Fruit fly (Drosophila melanogaster): ENCODE results near the gene Coprox.

Gene Coprox

dm6 chr2L:6920661-6921359 lies 43.4 kb upstream of the Coprox start, which contains the start of gene Hrb27C:
Gene Hrb27C (plus strand): TSS chr2L:6920704.
- TF ChIP-seq Pif1A (GFP tag; optimal IDR thresholded peaks at IDR 0.05) (no peak), Ets98B (GFP tag; IDR thresholded peaks at IDR 0.05) (peak; percentile 33; the same call in 1 of the 2 replicates)

- no peak for TF ChIP-seq CG9948 (tag; optimal IDR thresholded peaks at IDR 0.05)
- TF ChIP-seq CG13204 (GFP tag; optimal IDR thresholded peaks at IDR 0.05) = no peak
- no peak for TF ChIP-seq D1 (tag; optimal IDR thresholded peaks at IDR 0.05)
- TF ChIP-seq CG34367 (tag; optimal IDR thresholded peaks at IDR 0.05) = no peak
- TF ChIP-seq CG8301 (tag; optimal IDR thresholded peaks at IDR 0.05) = peak; percentile 14
- TF ChIP-seq CG32121 (GFP tag; IDR thresholded peaks at IDR 0.05) = no peak
- TF ChIP-seq CG14655 (GFP tag; optimal IDR thresholded peaks at IDR 0.05) = no peak
- no peak for TF ChIP-seq fd96Ca (GFP tag; IDR thresholded peaks at IDR 0.05)
- TF ChIP-seq rn (GFP tag; IDR thresholded peaks at IDR 0.05) = no peak
- no peak for TF ChIP-seq CG17806 (tag; optimal IDR thresholded peaks at IDR 0.05)
- TF ChIP-seq Pif1B (GFP tag; optimal IDR thresholded peaks at IDR 0.05) = peak; percentile 3
- peak; percentile 10 for TF ChIP-seq gl (tag; optimal IDR thresholded peaks at IDR 0.05)
- no peak for TF ChIP-seq CG15710 (tag; optimal IDR thresholded peaks at IDR 0.05)
- TF ChIP-seq CG4496 (GFP tag; IDR thresholded peaks at IDR 0.05) = 0 out of 3 replicates have a peak, but pooled peaks have one; percentile 18
- peak; percentile 29 for TF ChIP-seq CG8159 (tag; optimal IDR thresholded peaks at IDR 0.05)
- peak; percentile 96 for TF ChIP-seq EcR (GFP tag; optimal IDR thresholded peaks at IDR 0.05)
- no peak for TF ChIP-seq CG10348 (GFP tag; IDR thresholded peaks at IDR 0.05)
- peak; percentile 48; the same call in 1 of the 2 replicates for TF ChIP-seq CG12605 (GFP tag; IDR thresholded peaks at IDR 0.05)
- no peak for TF ChIP-seq Snoo (tag; optimal IDR thresholded peaks at IDR 0.05)
- TF ChIP-seq Pif1A (GFP tag; optimal IDR thresholded peaks at IDR 0.05) = no peak
- no peak for TF ChIP-seq Ets98B (GFP tag; IDR thresholded peaks at IDR 0.05)
Measured at dm6 chr2L:6921360-6922090, 42.7 kb upstream of the Coprox start.

- TF ChIP-seq CG14655 (GFP tag; optimal IDR thresholded peaks at IDR 0.05) (no peak), CG15710 (tag; optimal IDR thresholded peaks at IDR 0.05) (peak; percentile 74), CG17806 (tag; optimal IDR thresholded peaks at IDR 0.05) (peak; percentile 83), CG10348 (GFP tag; IDR thresholded peaks at IDR 0.05) (no peak), CG8301 (tag; optimal IDR thresholded peaks at IDR 0.05) (peak; percentile 88), gl (tag; optimal IDR thresholded peaks at IDR 0.05) (peak; percentile 39), CG9948 (tag; optimal IDR thresholded peaks at IDR 0.05) (peak; percentile 80), Pif1A (GFP tag; optimal IDR thresholded peaks at IDR 0.05) (peak; percentile 85), CG34367 (tag; optimal IDR thresholded peaks at IDR 0.05) (peak; percentile 82), CG13204 (GFP tag; optimal IDR thresholded peaks at IDR 0.05) (no peak), fd96Ca (GFP tag; IDR thresholded peaks at IDR 0.05) (no peak), CG12605 (GFP tag; IDR thresholded peaks at IDR 0.05) (no peak; the same call in 1 of the 2 replicates), CG8159 (tag; optimal IDR thresholded peaks at IDR 0.05) (peak; percentile 82), Snoo (tag; optimal IDR thresholded peaks at IDR 0.05) (peak; percentile 49), Pif1B (GFP tag; optimal IDR thresholded peaks at IDR 0.05) (peak; percentile 87), CG4496 (GFP tag; IDR thresholded peaks at IDR 0.05) (peak; percentile 91; the same call in 1 of the 3 replicates), EcR (GFP tag; optimal IDR thresholded peaks at IDR 0.05) (peak; percentile 81), CG32121 (GFP tag; IDR thresholded peaks at IDR 0.05) (peak; percentile 81), rn (GFP tag; IDR thresholded peaks at IDR 0.05) (no peak; the same call in 1 of the 2 replicates), Ets98B (GFP tag; IDR thresholded peaks at IDR 0.05) (peak; percentile 90), D1 (tag; optimal IDR thresholded peaks at IDR 0.05) (no peak)
Measured at dm6 chr2L:6922091-6922753, 42.0 kb upstream of the Coprox start.

dm6 chr2L:6925114-6925513 lies 39.1 kb upstream of the Coprox start:
- TF ChIP-seq CG12605 (GFP tag; IDR thresholded peaks at IDR 0.05) = no peak
- TF ChIP-seq D1 (tag; optimal IDR thresholded peaks at IDR 0.05) = no peak
- TF ChIP-seq fd96Ca (GFP tag; IDR thresholded peaks at IDR 0.05) = no peak
- TF ChIP-seq CG4496 (GFP tag; IDR thresholded peaks at IDR 0.05) = no peak
- no peak for TF ChIP-seq Pif1A (GFP tag; optimal IDR thresholded peaks at IDR 0.05)
- TF ChIP-seq CG15710 (tag; optimal IDR thresholded peaks at IDR 0.05) = no peak
- TF ChIP-seq EcR (GFP tag; optimal IDR thresholded peaks at IDR 0.05) = no peak
- TF ChIP-seq CG10348 (GFP tag; IDR thresholded peaks at IDR 0.05) = no peak
- TF ChIP-seq CG13204 (GFP tag; optimal IDR thresholded peaks at IDR 0.05) = no peak
- no peak for TF ChIP-seq CG32121 (GFP tag; IDR thresholded peaks at IDR 0.05)
- no peak for TF ChIP-seq Pif1B (GFP tag; optimal IDR thresholded peaks at IDR 0.05)
- no peak for TF ChIP-seq CG17806 (tag; optimal IDR thresholded peaks at IDR 0.05)
- no peak for TF ChIP-seq gl (tag; optimal IDR thresholded peaks at IDR 0.05)
- TF ChIP-seq CG9948 (tag; optimal IDR thresholded peaks at IDR 0.05) = no peak
- TF ChIP-seq Ets98B (GFP tag; IDR thresholded peaks at IDR 0.05) = no peak
- TF ChIP-seq CG8301 (tag; optimal IDR thresholded peaks at IDR 0.05) = no peak
- no peak for TF ChIP-seq CG8159 (tag; optimal IDR thresholded peaks at IDR 0.05)
- no peak for TF ChIP-seq rn (GFP tag; IDR thresholded peaks at IDR 0.05)
- TF ChIP-seq CG14655 (GFP tag; optimal IDR thresholded peaks at IDR 0.05) = no peak

- TF ChIP-seq CG8301 (tag; optimal IDR thresholded peaks at IDR 0.05) (no peak), Ets98B (GFP tag; IDR thresholded peaks at IDR 0.05) (no peak), CG12605 (GFP tag; IDR thresholded peaks at IDR 0.05) (no peak), CG10348 (GFP tag; IDR thresholded peaks at IDR 0.05) (no peak), CG9948 (tag; optimal IDR thresholded peaks at IDR 0.05) (no peak), EcR (GFP tag; optimal IDR thresholded peaks at IDR 0.05) (no peak), gl (tag; optimal IDR thresholded peaks at IDR 0.05) (no peak), Pif1A (GFP tag; optimal IDR thresholded peaks at IDR 0.05) (no peak), CG14655 (GFP tag; optimal IDR thresholded peaks at IDR 0.05) (no peak), D1 (tag; optimal IDR thresholded peaks at IDR 0.05) (no peak), Pif1B (GFP tag; optimal IDR thresholded peaks at IDR 0.05) (no peak), CG15710 (tag; optimal IDR thresholded peaks at IDR 0.05) (no peak), rn (GFP tag; IDR thresholded peaks at IDR 0.05) (no peak), Snoo (tag; optimal IDR thresholded peaks at IDR 0.05) (no peak), fd96Ca (GFP tag; IDR thresholded peaks at IDR 0.05) (no peak), CG13204 (GFP tag; optimal IDR thresholded peaks at IDR 0.05) (no peak), CG32121 (GFP tag; IDR thresholded peaks at IDR 0.05) (no peak), CG8159 (tag; optimal IDR thresholded peaks at IDR 0.05) (no peak), CG34367 (tag; optimal IDR thresholded peaks at IDR 0.05) (no peak)
Measured at dm6 chr2L:6931821-6932220, 32.4 kb upstream of the Coprox start, which contains the start of gene CG43232. Gene CG43232 (plus strand): TSS chr2L:6932121.

Data from whole organism, pupa.